Worm (Caenorhabditis elegans): Measurements from ENCODE around the gene wago-4.

ce11 chrII:12935259-12935658 lies 15.9 kb downstream of the wago-4 start, which contains the start of gene lips-9:
- TF ChIP-seq him-1 (tag; optimal IDR thresholded peaks at IDR 0.05) (no peak), W03F9.2 (tag; optimal IDR thresholded peaks at IDR 0.05) (no peak), dao-5 (tag; optimal IDR thresholded peaks at IDR 0.05) (no peak)

All from whole organism, L4/young adult.